Worm (Caenorhabditis elegans) whole organism, young adult: ENCODE results near the gene dao-6.

Experiments
- F52B5.7 ChIP-seq: sonication (generic microtip); optimal IDR thresholded peaks from 2 replicates; lab custom pipeline; 2016; ENCODE audit warnings: mild to moderate bottlenecking, missing genetic modification characterization, missing compliant biosample characterization
- snpc-4 ChIP-seq, 5 experiments: fragments of 150-350 bp in 1 of 5; sonication (generic microtip) in 4 of 5; optimal IDR thresholded peaks; 2 replicates each; lab custom pipeline; 2014 to 2018; ENCODE audit warnings: missing genetic modification characterization in 5 of 5, missing biosample characterization in 3 of 5, antibody characterized with exemption in 2 of 5, mild to moderate bottlenecking in 2 of 5, missing compliant biosample characterization in 2 of 5, missing genotype in 2 of 5, moderate library complexity in 2 of 5, missing genetic modification reagents in 1 of 5

- TF ChIP-seq snpc-4 (GFP tag; optimal IDR thresholded peaks at IDR 0.05; lab: Kevin White, UChicago), result no peak
- TF ChIP-seq snpc-4 (tag; optimal IDR thresholded peaks at IDR 0.05; lab: Kevin White, UChicago), result no peak
- TF ChIP-seq F52B5.7 (tag; lab: Kevin White, UChicago), result no peak
Measured at ce11 chrIII:9782483-9783081, 46.6 kb upstream of the dao-6 start, which contains the start of gene R10E11.6.
